Fruit fly (Drosophila melanogaster): ENCODE measurements around the gene Tm2.
A peak's percentile ranks its signal among the peaks of the same experiment; 100 is the strongest.

Gene Tm2

dm6 chr3R:15319912-15320746 is 10.1 kb downstream of the Tm2 start, which contains the start of the genes CG6276 and CG44040 (continued):
- TF ChIP-seq Hsf (GFP tag; optimal IDR thresholded peaks at IDR 0.05) (peak; percentile 33), cwo (GFP tag; optimal IDR thresholded peaks at IDR 0.05) (peak; percentile 6), Sox102F (GFP tag; optimal IDR thresholded peaks at IDR 0.05) (peak; percentile 35), CG8089 (GFP tag; optimal IDR thresholded peaks at IDR 0.05) (peak; percentile 6), E2f2 (GFP tag; IDR thresholded peaks at IDR 0.05) (no peak), cad (GFP tag; optimal IDR thresholded peaks at IDR 0.05) (no peak), Doc3 (GFP tag; IDR thresholded peaks at IDR 0.05; ENCODE audit: partially characterized antibody) (no peak), btn (GFP tag; optimal IDR thresholded peaks at IDR 0.05) (no peak), knrl (GFP tag; IDR thresholded peaks at IDR 0.05; ENCODE audit: partially characterized antibody) (no peak), Lpt (GFP tag; optimal IDR thresholded peaks at IDR 0.05) (no peak), CG6791 (GFP tag; IDR thresholded peaks at IDR 0.05; ENCODE audit: partially characterized antibody) (no peak), sima (GFP tag; optimal IDR thresholded peaks at IDR 0.05) (no peak), CG11093 (GFP tag; IDR thresholded peaks at IDR 0.05) (no peak), CG34224 (GFP tag; IDR thresholded peaks at IDR 0.05; ENCODE audit: partially characterized antibody) (no peak), ssp (GFP tag; IDR thresholded peaks at IDR 0.05) (no peak), gcm2 (GFP tag; optimal IDR thresholded peaks at IDR 0.05) (no peak), p53 (GFP tag; optimal IDR thresholded peaks at IDR 0.05) (peak; percentile 23), ftz-f1 (GFP tag; optimal IDR thresholded peaks at IDR 0.05) (no peak), zen2 (GFP tag; IDR thresholded peaks at IDR 0.05; ENCODE audit: partially characterized antibody) (no peak), Dip2 (GFP tag; IDR thresholded peaks at IDR 0.05) (no peak), Hr39 (optimal IDR thresholded peaks at IDR 0.05) (no peak), CG17802 (tag; optimal IDR thresholded peaks at IDR 0.05) (no peak), Dad (GFP tag; optimal IDR thresholded peaks at IDR 0.05) (peak; percentile 60), Oli (tag; optimal IDR thresholded peaks at IDR 0.05) (peak; percentile 33), sqz (GFP tag; optimal IDR thresholded peaks at IDR 0.05) (no peak), dmrt99B (tag; optimal IDR thresholded peaks at IDR 0.05) (no peak), CG1647 (GFP tag; optimal IDR thresholded peaks at IDR 0.05) (no peak), CG15269 (tag; optimal IDR thresholded peaks at IDR 0.05) (peak; percentile 35), CG9727 (GFP tag; optimal IDR thresholded peaks at IDR 0.05) (peak; percentile 51), usp (GFP tag; optimal IDR thresholded peaks at IDR 0.05) (no peak), CHES-1-like (GFP tag; optimal IDR thresholded peaks at IDR 0.05) (peak; percentile 30), CG3281 (GFP tag; optimal IDR thresholded peaks at IDR 0.05) (peak; percentile 70), jigr1 (GFP tag; IDR thresholded peaks at IDR 0.05) (no peak), CG10543 (GFP tag; optimal IDR thresholded peaks at IDR 0.05) (peak; percentile 69), CG6175 (GFP tag; IDR thresholded peaks at IDR 0.05) (no peak), Xrp1 (GFP tag; IDR thresholded peaks at IDR 0.05) (peak; percentile 52; the same call in 1 of the 2 replicates), Rfx (GFP tag; IDR thresholded peaks at IDR 0.05) (peak; percentile 65), CG7963 (GFP tag; IDR thresholded peaks at IDR 0.05; ENCODE audit: partially characterized antibody) (no peak), disco-r (GFP tag; optimal IDR thresholded peaks at IDR 0.05) (peak; percentile 5), Ssrp (tag; optimal IDR thresholded peaks at IDR 0.05) (peak; percentile 22), abd-A (tag; optimal IDR thresholded peaks at IDR 0.05) (no peak), gro (GFP tag; optimal IDR thresholded peaks at IDR 0.05) (peak; percentile 37), wdn (GFP tag; IDR thresholded peaks at IDR 0.05) (no peak), Hmx (GFP tag; optimal IDR thresholded peaks at IDR 0.05) (no peak), nom (GFP tag; optimal IDR thresholded peaks at IDR 0.05) (peak; percentile 15), CG3163 (GFP tag; optimal IDR thresholded peaks at IDR 0.05) (peak; percentile 2), tgo (GFP tag; IDR thresholded peaks at IDR 0.05) (no peak; the same call in 2 of the 3 replicates), run (tag; optimal IDR thresholded peaks at IDR 0.05) (no peak), CG4282 (GFP tag; optimal IDR thresholded peaks at IDR 0.05) (no peak)
